Fruit fly (Drosophila melanogaster) whole organism, embryonic: ENCODE data around the gene Cerk.

Source experiments
- Awh ChIP-seq: fragments of 200-800 bp; sonication (Bioruptor generic); IDR thresholded peaks from 2 replicates; pipeline ENCODE4, ENCODE4 v1.3.6; 2022; ENCODE audit warnings: missing biosample characterization, missing genetic modification characterization
- B-H1 ChIP-seq: fragments of 200-800 bp; sonication (Bioruptor generic); IDR thresholded peaks from 3 replicates; pipeline ENCODE4 v1.3.6; 2022; ENCODE audit warnings: missing biosample characterization, missing genetic modification characterization
- B-H2 ChIP-seq: fragments of 200-800 bp; sonication (Bioruptor generic); optimal IDR thresholded peaks from 2 replicates; lab custom pipeline; 2018; ENCODE audit warnings: missing biosample characterization, mild to moderate bottlenecking, missing genetic modification characterization
- C15 ChIP-seq: fragments of 200-800 bp; sonication (Bioruptor generic); IDR thresholded peaks from 3 replicates; pipeline ENCODE4 v1.3.6; 2022; ENCODE audit warnings: missing biosample characterization, missing genetic modification characterization
- CG10267 ChIP-seq: fragments of 200-800 bp; sonication (Bioruptor generic); optimal IDR thresholded peaks from 2 replicates; lab custom pipeline; 2018; ENCODE audit warnings: missing biosample characterization, mild to moderate bottlenecking, missing genetic modification characterization, moderate library complexity
- CG11456 ChIP-seq: fragments of 200-800 bp; sonication (Bioruptor generic); IDR thresholded peaks from 3 replicates; pipeline ENCODE4 v1.3.6; 2022; ENCODE audit warnings: missing biosample characterization, missing genetic modification characterization
- CG11504 ChIP-seq: fragments of 200-800 bp; sonication (Bioruptor generic); optimal IDR thresholded peaks from 3 replicates; lab custom pipeline; 2019; ENCODE audit warnings: missing biosample characterization, mild to moderate bottlenecking, missing genetic modification characterization, moderate library complexity
- CG12155 ChIP-seq: fragments of 200-800 bp; sonication (Bioruptor generic); optimal IDR thresholded peaks from 3 replicates; lab custom pipeline; 2016; ENCODE audit warnings: missing biosample characterization, missing genetic modification characterization
- CG12942 ChIP-seq: fragments of 200-800 bp; sonication (Bioruptor generic); optimal IDR thresholded peaks from 3 replicates; lab custom pipeline; 2016; ENCODE audit warnings: missing biosample characterization, missing genetic modification characterization
- CG13894 ChIP-seq: fragments of 200-800 bp; sonication (Bioruptor generic); optimal IDR thresholded peaks from 3 replicates; lab custom pipeline; 2018; ENCODE audit warnings: missing biosample characterization, mild to moderate bottlenecking, missing genetic modification characterization, moderate library complexity
- CG14050 ChIP-seq: fragments of 200-800 bp; sonication (Bioruptor generic); IDR thresholded peaks from 3 replicates; pipeline ENCODE4 v1.3.6; 2022; ENCODE audit warnings: missing biosample characterization, missing genetic modification characterization
- CG15269 ChIP-seq: fragments of 200-800 bp; sonication (Bioruptor generic); optimal IDR thresholded peaks from 2 replicates; lab custom pipeline; 2018; ENCODE audit warnings: missing biosample characterization, mild to moderate bottlenecking, missing genetic modification characterization, moderate library complexity
- CG15514 ChIP-seq: fragments of 200-800 bp; sonication (Bioruptor generic); optimal IDR thresholded peaks from 3 replicates; lab custom pipeline; 2017; ENCODE audit warnings: missing biosample characterization, missing genetic modification characterization, mild to moderate bottlenecking, moderate library complexity, missing genetic modification reagents
- CG16863 ChIP-seq: fragments of 200-800 bp; sonication (Bioruptor generic); optimal IDR thresholded peaks from 3 replicates; lab custom pipeline; 2016; ENCODE audit warnings: missing biosample characterization, missing genetic modification characterization
- CG17361 ChIP-seq: fragments of 200-800 bp; sonication (Bioruptor generic); IDR thresholded peaks from 3 replicates; pipeline ENCODE4 v1.3.6; 2022; ENCODE audit warnings: missing biosample characterization, missing genetic modification characterization
- CG6654 ChIP-seq: fragments of 200-800 bp; sonication (Bioruptor generic); optimal IDR thresholded peaks from 2 replicates; lab custom pipeline; 2017; ENCODE audit warnings: missing biosample characterization, mild to moderate bottlenecking, missing genetic modification characterization
- CG7372 ChIP-seq: fragments of 200-800 bp; sonication (Bioruptor generic); IDR thresholded peaks from 2 replicates; pipeline ENCODE4 v1.3.6; 2022; ENCODE audit warnings: missing biosample characterization, missing genetic modification characterization
- Dref ChIP-seq: fragments of 200-800 bp; sonication (Bioruptor generic); IDR thresholded peaks from 2 replicates; pipeline ENCODE4 v1.3.6; 2022; ENCODE audit warnings: missing biosample characterization, missing genetic modification characterization
- E2f1 ChIP-seq: fragments of 200-800 bp; sonication (Bioruptor generic); IDR thresholded peaks from 2 replicates; pipeline ENCODE4 v1.3.6; 2022; ENCODE audit warnings: missing biosample characterization, missing genetic modification characterization
- HLH54F ChIP-seq: fragments of 200-800 bp; sonication (Bioruptor generic); optimal IDR thresholded peaks from 3 replicates; lab custom pipeline; 2016; ENCODE audit warnings: missing biosample characterization, missing genetic modification characterization
- Hand ChIP-seq: fragments of 200-800 bp; sonication (Bioruptor generic); optimal IDR thresholded peaks from 2 replicates; lab custom pipeline; 2017; ENCODE audit warnings: mild to moderate bottlenecking, missing biosample characterization, missing genetic modification reagents, missing genetic modification characterization
- Lpt ChIP-seq: fragments of >200 bp; optimal IDR thresholded peaks from 2 replicates; lab custom pipeline; 2018; ENCODE audit warnings: missing biosample characterization, missing genetic modification characterization
- Mad ChIP-seq: fragments of 200-800 bp; sonication (Bioruptor generic); optimal IDR thresholded peaks from 2 replicates; lab custom pipeline; 2016; ENCODE audit warnings: missing biosample characterization, missing genetic modification characterization
- Nf-YB ChIP-seq: fragments of 200-800 bp; sonication (Bioruptor generic); optimal IDR thresholded peaks from 3 replicates; lab custom pipeline; 2019; ENCODE audit warnings: missing biosample characterization, mild to moderate bottlenecking, missing genetic modification characterization, moderate library complexity
- Pdp1 ChIP-seq, 2 experiments: fragments of 200-800 bp; sonication (Bioruptor generic); optimal IDR thresholded peaks; 3 replicates each; lab custom pipeline; 2016; ENCODE audit warnings: missing biosample characterization in 2 of 2, missing genetic modification characterization in 2 of 2, mild to moderate bottlenecking in 1 of 2, moderate library complexity in 1 of 2
- Ravus ChIP-seq: fragments of 200-800 bp; sonication (Bioruptor generic); IDR thresholded peaks from 2 replicates; pipeline ENCODE4 v1.3.6; 2022; ENCODE audit warnings: missing biosample characterization, missing genetic modification characterization
- Sry-β ChIP-seq: fragments of 200-800 bp; sonication (Bioruptor generic); optimal IDR thresholded peaks from 2 replicates; lab custom pipeline; 2018; ENCODE audit warnings: missing biosample characterization, mild to moderate bottlenecking, missing genetic modification characterization, moderate library complexity
- Tbp ChIP-seq: fragments of >200 bp; optimal IDR thresholded peaks from 2 replicates; lab custom pipeline; 2018; ENCODE audit warnings: missing biosample characterization, missing genetic modification characterization
- Xbp1 ChIP-seq: fragments of 200-800 bp; sonication (Bioruptor generic); optimal IDR thresholded peaks from 3 replicates; lab custom pipeline; 2016; ENCODE audit warnings: missing biosample characterization, mild to moderate bottlenecking, missing genetic modification characterization
- ash1 ChIP-seq: fragments of 200-800 bp; sonication (Bioruptor generic); optimal IDR thresholded peaks from 2 replicates; lab custom pipeline; 2018; ENCODE audit warnings: missing biosample characterization, mild to moderate bottlenecking, missing genetic modification characterization
- ato ChIP-seq: fragments of 200-800 bp; sonication (Bioruptor generic); IDR thresholded peaks from 2 replicates; pipeline ENCODE4 v1.3.6; 2022; ENCODE audit warnings: missing biosample characterization, missing genetic modification characterization; ENCODE audit not compliant: partially characterized antibody
- bowl ChIP-seq: fragments of 200-800 bp; sonication (Bioruptor generic); IDR thresholded peaks from 2 replicates; pipeline ENCODE4 v1.3.6; 2022; ENCODE audit warnings: missing biosample characterization, missing genetic modification characterization
- btn ChIP-seq: fragments of 200-800 bp; sonication (Bioruptor generic); optimal IDR thresholded peaks from 2 replicates; lab custom pipeline; 2016; ENCODE audit warnings: missing biosample characterization, missing genetic modification characterization
- corto ChIP-seq: fragments of 200-800 bp; sonication (Bioruptor generic); optimal IDR thresholded peaks from 2 replicates; lab custom pipeline; 2016; ENCODE audit warnings: missing biosample characterization, mild to moderate bottlenecking, missing genetic modification characterization, moderate library complexity
- eve ChIP-seq, 2 experiments: fragments of >200 bp; optimal IDR thresholded peaks; 2 replicates each; lab custom pipeline; 2017; ENCODE audit warnings: missing biosample characterization in 2 of 2, missing genetic modification characterization in 2 of 2
- ftz-f1 ChIP-seq: fragments of 200-800 bp; sonication (Bioruptor generic); optimal IDR thresholded peaks from 2 replicates; lab custom pipeline; 2016; ENCODE audit warnings: missing biosample characterization, missing genetic modification characterization
- gem ChIP-seq: fragments of 200-800 bp; sonication (Bioruptor generic); optimal IDR thresholded peaks from 2 replicates; lab custom pipeline; 2019; ENCODE audit warnings: missing biosample characterization, mild to moderate bottlenecking, missing genetic modification characterization, moderate library complexity
- hkb ChIP-seq, 2 experiments: fragments of 200-800 bp in 1 of 2; fragments of >200 bp in 1 of 2; sonication (Bioruptor generic) in 1 of 2; IDR thresholded peaks in 1 of 2; optimal IDR thresholded peaks in 1 of 2; 2 replicates each; pipeline versions ENCODE4 v1.3.6 to Lab custom; 2017 to 2022; ENCODE audit warnings: missing biosample characterization in 1 of 2, missing genetic modification characterization in 1 of 2
- nerfin-2 ChIP-seq: fragments of 200-800 bp; sonication (Bioruptor generic); IDR thresholded peaks from 2 replicates; pipeline ENCODE4 v1.3.6; 2022; ENCODE audit warnings: missing biosample characterization, missing genetic modification characterization; ENCODE audit not compliant: partially characterized antibody
- row ChIP-seq: fragments of 200-800 bp; sonication (Bioruptor generic); IDR thresholded peaks from 3 replicates; pipeline ENCODE4 v1.3.6; 2022; ENCODE audit warnings: missing biosample characterization, missing genetic modification characterization
- scrt ChIP-seq: fragments of 200-800 bp; sonication (Bioruptor generic); optimal IDR thresholded peaks from 2 replicates; lab custom pipeline; 2018; ENCODE audit warnings: missing biosample characterization, mild to moderate bottlenecking, missing genetic modification characterization, moderate library complexity
- sd ChIP-seq: fragments of 200-800 bp; sonication (Bioruptor generic); optimal IDR thresholded peaks from 3 replicates; lab custom pipeline; 2018; ENCODE audit warnings: missing biosample characterization, mild to moderate bottlenecking, missing genetic modification characterization, moderate library complexity
- sna ChIP-seq: fragments of 200-800 bp; sonication (Bioruptor generic); IDR thresholded peaks from 2 replicates; pipeline ENCODE4 v1.3.6; 2022; ENCODE audit warnings: missing biosample characterization, missing genetic modification characterization; ENCODE audit not compliant: partially characterized antibody
- tgo ChIP-seq: fragments of 200-800 bp; sonication (Bioruptor generic); IDR thresholded peaks from 3 replicates; pipeline ENCODE4 v1.3.6; 2022; ENCODE audit warnings: missing biosample characterization, missing genetic modification characterization
- tin ChIP-seq: fragments of 200-800 bp; sonication (Bioruptor generic); optimal IDR thresholded peaks from 3 replicates; lab custom pipeline; 2016; ENCODE audit warnings: missing biosample characterization, missing genetic modification characterization
- tio ChIP-seq: fragments of 200-800 bp; sonication (Bioruptor generic); optimal IDR thresholded peaks from 2 replicates; lab custom pipeline; 2017; ENCODE audit warnings: missing biosample characterization, missing genetic modification characterization, inconsistent platforms
- tna ChIP-seq: fragments of 200-800 bp; sonication (Bioruptor generic); IDR thresholded peaks from 2 replicates; pipeline ENCODE4 v1.3.6; 2022; ENCODE audit warnings: missing biosample characterization, missing genetic modification characterization; ENCODE audit not compliant: partially characterized antibody
- ttk ChIP-seq: fragments of 200-800 bp; sonication (Bioruptor generic); IDR thresholded peaks from 2 replicates; pipeline ENCODE4 v2.1.2; 2022; ENCODE audit warnings: missing biosample characterization, missing genetic modification characterization
- wdn ChIP-seq: fragments of 200-800 bp; sonication (Bioruptor generic); IDR thresholded peaks from 2 replicates; pipeline ENCODE4 v1.3.6; 2022; ENCODE audit warnings: missing biosample characterization, missing genetic modification characterization

The Cerk gene

DNA sequence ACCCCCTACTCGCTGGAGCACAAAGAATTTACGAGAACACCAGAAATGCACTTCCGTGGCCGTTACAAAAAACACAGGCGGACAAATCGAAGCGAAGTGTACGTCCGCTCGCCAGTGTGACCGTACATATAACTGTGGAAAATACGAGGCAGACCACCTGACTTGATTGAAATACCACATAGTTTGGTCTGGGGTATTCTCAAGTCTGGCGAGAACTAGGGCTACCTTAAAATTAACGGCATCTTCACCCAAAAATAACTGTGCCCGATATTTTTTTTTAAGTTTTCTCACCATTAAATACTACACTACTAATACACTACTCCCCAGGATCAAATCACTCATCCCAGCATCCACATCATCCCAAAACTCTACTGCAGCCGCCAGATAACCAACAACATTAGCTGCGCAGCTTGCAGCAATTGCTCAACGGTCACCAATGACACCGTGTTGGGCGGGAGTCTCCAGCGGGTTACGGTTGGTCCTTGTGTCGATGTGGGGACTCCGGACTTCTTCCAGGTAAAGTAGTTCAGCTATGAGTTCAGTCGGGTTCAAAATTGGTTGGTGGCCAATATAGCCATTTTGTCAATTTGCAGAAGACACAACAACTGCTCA lies at the start of gene Cerk (continued):
- TF ChIP-seq hkb (optimal IDR thresholded peaks at IDR 0.05; lab: Kevin White, UChicago) (no peak), hkb (GFP tag; IDR thresholded peaks at IDR 0.05; lab: Robert Waterston, UW) (no peak), CG11456 (GFP tag; lab: Robert Waterston, UW) (peak; percentile 51; the same call in 1 of the 3 replicates), row (peak; percentile 87), tna (GFP tag; lab: Robert Waterston, UW) (peak; percentile 17; the same call in 1 of the 2 replicates), CG10267 (tag; lab: Kevin White, UChicago) (peak; percentile 27), B-H2 (peak; percentile 21), CG7372 (no peak), nerfin-2 (GFP tag; lab: Robert Waterston, UW) (peak; percentile 57), CG17361 (GFP tag; lab: Robert Waterston, UW) (0 out of 3 replicates have a peak, but pooled peaks have one; percentile 25), CG15269 (tag; lab: Kevin White, UChicago) (no peak), HLH54F (GFP tag; lab: Kevin White, UChicago) (peak; percentile 28), eve (GFP tag; optimal IDR thresholded peaks at IDR 0.05; lab: Kevin White, UChicago) (no peak), Ravus (GFP tag; lab: Robert Waterston, UW) (no peak), Pdp1 (GFP tag; optimal IDR thresholded peaks at IDR 0.05; lab: Kevin White, UChicago) (peak in 1 of 2 experiments; percentile 61), CG15514 (GFP tag; lab: Kevin White, UChicago) (peak; percentile 75), CG16863 (GFP tag; lab: Kevin White, UChicago) (no peak), CG12155 (GFP tag; lab: Kevin White, UChicago) (peak; percentile 72), E2f1 (GFP tag; lab: Robert Waterston, UW) (peak; percentile 6; the same call in 1 of the 2 replicates), Lpt (no peak), ato (0 out of 2 replicates have a peak, but pooled peaks have one; percentile 28), CG14050 (GFP tag; lab: Robert Waterston, UW) (no peak), CG6654 (peak; percentile 41), Xbp1 (peak; percentile 40), bowl (GFP tag; lab: Robert Waterston, UW) (no peak), Sry-β (GFP tag; lab: Kevin White, UChicago) (peak; percentile 56), Awh (no peak), Dref (peak; percentile 48), gem (tag; lab: Kevin White, UChicago) (peak; percentile 27), tin (GFP tag; lab: Kevin White, UChicago) (no peak), C15 (no peak), corto (GFP tag; lab: Kevin White, UChicago) (no peak), sd (tag; lab: Kevin White, UChicago) (peak; percentile 41), Hand (no peak), B-H1 (GFP tag; lab: Robert Waterston, UW) (no peak; the same call in 2 of the 3 replicates), wdn (GFP tag; lab: Robert Waterston, UW) (no peak), CG13894 (peak; percentile 48), tio (GFP tag; lab: Kevin White, UChicago) (no peak), Mad (GFP tag; lab: Kevin White, UChicago) (no peak), CG12942 (GFP tag; lab: Kevin White, UChicago) (peak; percentile 17), scrt (no peak), ttk (GFP tag; lab: Robert Waterston, UW) (no peak), Nf-YB (GFP tag; lab: Kevin White, UChicago) (no peak), tgo (GFP tag; lab: Robert Waterston, UW) (no peak), Tbp (GFP tag; lab: Kevin White, UChicago) (no peak), ftz-f1 (GFP tag; lab: Kevin White, UChicago) (no peak), btn (GFP tag; lab: Kevin White, UChicago) (no peak), CG11504 (tag; lab: Kevin White, UChicago) (peak; percentile 29), sna (GFP tag; lab: Robert Waterston, UW) (peak; percentile 47; the same call in 1 of the 2 replicates), ash1 (GFP tag; lab: Kevin White, UChicago) (no peak)
